Worm (Caenorhabditis elegans) whole organism, mixed stage, embryonic: ENCODE data around the gene nspg-11.
A peak's percentile ranks its signal among the peaks of the same experiment; 100 is the strongest.
"Not testable (repeated sequence)": the region's sequence is repeated elsewhere in the genome, so short reads cannot be mapped to it uniquely, and the experiment has no call there.

Experiments
- M03D4.4 ChIP-seq: sonication (generic microtip); optimal IDR thresholded peaks from 2 replicates; lab custom pipeline; 2017; ENCODE audit warnings: mild to moderate bottlenecking, missing genetic modification characterization, missing compliant biosample characterization
- bed-3 ChIP-seq: fragments of 200-800 bp; sonication (Bioruptor generic); optimal IDR thresholded peaks from 3 replicates; lab custom pipeline; 2018; ENCODE audit warnings: mild to moderate bottlenecking, missing genetic modification characterization, moderate library complexity, missing compliant biosample characterization
- blmp-1 ChIP-seq: fragments of 150-350 bp; optimal IDR thresholded peaks from 2 replicates; lab custom pipeline; 2014; ENCODE audit warnings: missing biosample characterization, missing genetic modification characterization
- ceh-43 ChIP-seq: fragments of 200-800 bp; sonication (Bioruptor generic); optimal IDR thresholded peaks from 2 replicates; lab custom pipeline; 2018; ENCODE audit warnings: mild to moderate bottlenecking, missing genetic modification characterization, moderate library complexity, missing compliant biosample characterization
- ces-1 ChIP-seq: fragments of 150-350 bp; optimal IDR thresholded peaks from 2 replicates; lab custom pipeline; 2014; ENCODE audit warnings: missing biosample characterization, missing genetic modification reagents, missing genetic modification characterization
- cnd-1 ChIP-seq: fragments of 200-800 bp; sonication (Bioruptor generic); optimal IDR thresholded peaks from 2 replicates; lab custom pipeline; 2018; ENCODE audit warnings: mild to moderate bottlenecking, missing genetic modification characterization, missing compliant biosample characterization
- drap-1 ChIP-seq: fragments of 200-800 bp; sonication (Bioruptor generic); optimal IDR thresholded peaks from 3 replicates; lab custom pipeline; 2018; ENCODE audit warnings: mild to moderate bottlenecking, missing genetic modification characterization, missing compliant biosample characterization
- elt-1 ChIP-seq: sonication (generic microtip); optimal IDR thresholded peaks from 2 replicates; lab custom pipeline; 2017; ENCODE audit warnings: missing genetic modification characterization, mild to moderate bottlenecking, missing compliant biosample characterization, antibody characterized with exemption, moderate library complexity, borderline replicate concordance; ENCODE audit not compliant: insufficient read depth
- elt-3 ChIP-seq: fragments of 150-350 bp; optimal IDR thresholded peaks from 2 replicates; lab custom pipeline; 2014; ENCODE audit warnings: missing biosample characterization, missing genetic modification characterization
- flh-1 ChIP-seq: fragments of 200-800 bp; sonication (Bioruptor generic); optimal IDR thresholded peaks from 2 replicates; lab custom pipeline; 2018; ENCODE audit warnings: mild to moderate bottlenecking, missing genetic modification characterization, moderate library complexity, missing compliant biosample characterization
- ham-2 ChIP-seq: fragments of 200-800 bp; sonication (Bioruptor generic); optimal IDR thresholded peaks from 2 replicates; lab custom pipeline; 2018; ENCODE audit warnings: mild to moderate bottlenecking, missing genetic modification characterization, missing compliant biosample characterization
- hlh-1 ChIP-seq: fragments of 150-350 bp; optimal IDR thresholded peaks from 2 replicates; lab custom pipeline; 2014; ENCODE audit warnings: missing biosample characterization, missing genetic modification reagents, missing genetic modification characterization
- lin-13 ChIP-seq: fragments of 150-350 bp; optimal IDR thresholded peaks from 2 replicates; lab custom pipeline; 2014; ENCODE audit warnings: missing biosample characterization, missing genetic modification characterization
- lin-32 ChIP-seq: fragments of 200-800 bp; sonication (Bioruptor generic); optimal IDR thresholded peaks from 2 replicates; lab custom pipeline; 2018; ENCODE audit warnings: mild to moderate bottlenecking, missing genetic modification characterization, missing compliant biosample characterization
- lsy-2 ChIP-seq: fragments of 150-350 bp; optimal IDR thresholded peaks from 2 replicates; lab custom pipeline; 2014; ENCODE audit warnings: missing biosample characterization, missing genetic modification characterization
- mab-5 ChIP-seq: fragments of 150-350 bp; optimal IDR thresholded peaks from 2 replicates; lab custom pipeline; 2014; ENCODE audit warnings: missing biosample characterization, missing genetic modification characterization
- mep-1 ChIP-seq: fragments of 150-350 bp; optimal IDR thresholded peaks from 2 replicates; lab custom pipeline; 2017; ENCODE audit warnings: missing biosample characterization, missing genetic modification reagents, missing genetic modification characterization, inconsistent platforms
- nhr-12 ChIP-seq: fragments of 150-350 bp; optimal IDR thresholded peaks from 2 replicates; lab custom pipeline; 2014; ENCODE audit warnings: missing biosample characterization, missing genetic modification characterization
- nhr-2 ChIP-seq: fragments of 150-350 bp; optimal IDR thresholded peaks from 2 replicates; lab custom pipeline; 2014; ENCODE audit warnings: missing biosample characterization, missing genetic modification characterization
- nhr-237 ChIP-seq: fragments of 150-350 bp; optimal IDR thresholded peaks from 2 replicates; lab custom pipeline; 2014; ENCODE audit warnings: missing biosample characterization, missing genetic modification characterization
- nhr-28 ChIP-seq: fragments of 150-350 bp; optimal IDR thresholded peaks from 2 replicates; lab custom pipeline; 2014; ENCODE audit warnings: missing biosample characterization, missing genetic modification characterization
- pha-4 ChIP-seq: fragments of 150-350 bp; optimal IDR thresholded peaks from 2 replicates; lab custom pipeline; 2018; ENCODE audit warnings: missing biosample characterization, missing genetic modification reagents, missing genetic modification characterization
- sem-2 ChIP-seq: fragments of 200-800 bp; sonication (Bioruptor generic); optimal IDR thresholded peaks from 2 replicates; lab custom pipeline; 2018; ENCODE audit warnings: mild to moderate bottlenecking, missing genetic modification characterization, missing compliant biosample characterization
- snpc-4 ChIP-seq: fragments of 150-350 bp; optimal IDR thresholded peaks from 2 replicates; lab custom pipeline; 2014; ENCODE audit warnings: missing biosample characterization, missing genetic modification characterization
- sptf-1 ChIP-seq: sonication (generic microtip); optimal IDR thresholded peaks from 2 replicates; lab custom pipeline; 2017; ENCODE audit warnings: mild to moderate bottlenecking, missing genetic modification characterization, moderate library complexity, missing compliant biosample characterization
- tbx-8 ChIP-seq: fragments of 200-800 bp; sonication (Bioruptor generic); optimal IDR thresholded peaks from 2 replicates; lab custom pipeline; 2018; ENCODE audit warnings: mild to moderate bottlenecking, missing genetic modification characterization, moderate library complexity, missing compliant biosample characterization
- unc-120 ChIP-seq: sonication (generic microtip); optimal IDR thresholded peaks from 2 replicates; lab custom pipeline; 2017; ENCODE audit warnings: missing genetic modification characterization, missing compliant biosample characterization; ENCODE audit not compliant: poor library complexity, severe bottlenecking
- unc-39 ChIP-seq: fragments of 150-350 bp; optimal IDR thresholded peaks from 2 replicates; lab custom pipeline; 2014; ENCODE audit warnings: missing biosample characterization, missing genetic modification characterization
- unc-62 ChIP-seq: fragments of 150-350 bp; optimal IDR thresholded peaks from 2 replicates; lab custom pipeline; 2014; ENCODE audit warnings: missing biosample characterization, missing genetic modification reagents, missing genetic modification characterization
- zip-8 ChIP-seq: fragments of 150-350 bp; optimal IDR thresholded peaks from 2 replicates; lab custom pipeline; 2014; ENCODE audit warnings: missing biosample characterization, missing genetic modification characterization
- ztf-11 ChIP-seq: fragments of 150-350 bp; optimal IDR thresholded peaks from 2 replicates; lab custom pipeline; 2014; ENCODE audit warnings: missing biosample characterization, missing genetic modification characterization

nspg-11 gene

DNA sequence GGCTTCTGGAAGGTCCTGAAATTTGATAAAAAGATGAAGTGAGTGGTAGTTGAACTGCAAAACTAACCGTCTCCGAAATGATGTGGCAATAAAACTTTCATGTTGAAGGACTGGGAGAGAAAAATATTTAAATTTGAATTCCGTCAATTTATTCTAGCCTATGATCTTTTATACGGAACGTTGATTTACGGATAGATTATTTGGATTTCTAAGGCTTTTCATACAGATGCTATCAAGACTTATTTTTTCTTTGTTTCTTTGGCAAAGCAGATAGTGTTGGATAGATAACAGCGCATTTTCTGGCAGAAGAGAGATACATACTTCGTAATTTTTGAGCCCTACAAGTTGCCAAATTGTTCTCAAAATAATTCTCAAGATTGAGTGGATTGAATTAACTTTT, 19.9 kb downstream of the nspg-11 start, which contains the start of gene F49C12.4:
F49C12.4 (minus strand) TSS at position 101 of the 400 bp plus-strand sequence.
- no peak for TF ChIP-seq pha-4 (tag; lab: Kevin White, UChicago)
- no peak for TF ChIP-seq lin-32 (GFP tag; lab: Kevin White, UChicago)
- TF ChIP-seq elt-3 = no peak
- peak; percentile 61 for TF ChIP-seq elt-1 (tag; lab: Kevin White, UChicago)

ce11 chrIV:9300127-9300526, 23.8 kb downstream of the nspg-11 start, which contains the start of gene F49C12.3:
F49C12.3 (plus strand) TSS chrIV:9300427.
- no peak for TF ChIP-seq ham-2 (GFP tag; lab: Kevin White, UChicago)
- TF ChIP-seq hlh-1 (tag; lab: Kevin White, UChicago) = no peak
- no peak for TF ChIP-seq nhr-237 (tag; lab: Kevin White, UChicago)
- no peak for TF ChIP-seq ztf-11 (tag; lab: Kevin White, UChicago)
- no peak for TF ChIP-seq nhr-28 (tag; lab: Kevin White, UChicago)
- no peak for TF ChIP-seq unc-120 (tag; lab: Kevin White, UChicago)

DNA sequence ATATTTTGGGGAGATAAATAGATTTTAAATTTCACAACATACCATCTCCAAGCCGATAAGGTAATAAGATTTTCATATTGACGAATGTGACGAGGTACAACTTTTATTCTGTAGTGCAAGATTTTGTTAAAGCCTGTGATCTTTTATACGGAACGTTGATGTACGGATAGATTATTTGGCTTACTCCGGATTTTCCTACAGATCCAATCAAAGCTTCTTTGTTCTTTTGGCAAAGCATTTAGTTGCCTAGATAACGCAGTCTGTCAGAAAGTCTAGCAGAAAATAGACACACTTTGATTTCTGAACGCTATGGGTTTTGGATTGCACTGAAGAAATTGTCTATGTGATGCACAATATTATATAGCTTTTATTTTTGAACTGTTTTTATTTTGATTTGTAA, 24.7 kb downstream of the nspg-11 start, which contains the start of gene F49C12.2:
F49C12.2 (minus strand) TSS at position 101 of the 400 bp plus-strand sequence.
- TF ChIP-seq sem-2 (GFP tag; lab: Kevin White, UChicago) = no peak
- no peak for TF ChIP-seq blmp-1 (tag; lab: Kevin White, UChicago)
- TF ChIP-seq zip-8 (tag; lab: Kevin White, UChicago) = no peak
- TF ChIP-seq unc-62 (GFP tag; lab: Kevin White, UChicago) = no peak
- no peak for TF ChIP-seq snpc-4 (tag; lab: Kevin White, UChicago)
- no peak for TF ChIP-seq mab-5
- no peak for TF ChIP-seq nhr-237 (tag; lab: Kevin White, UChicago)
- TF ChIP-seq mep-1 = no peak
- TF ChIP-seq bed-3 (GFP tag; lab: Kevin White, UChicago) = no peak
- TF ChIP-seq nhr-2 (tag; lab: Kevin White, UChicago) = no peak
- TF ChIP-seq lin-13 (tag; lab: Kevin White, UChicago) = no peak
- TF ChIP-seq flh-1 (GFP tag; lab: Kevin White, UChicago) = no peak
- TF ChIP-seq ceh-43 (GFP tag; lab: Kevin White, UChicago) = no peak
- no peak for TF ChIP-seq ham-2 (GFP tag; lab: Kevin White, UChicago)
- no peak for TF ChIP-seq nhr-28 (tag; lab: Kevin White, UChicago)
- TF ChIP-seq lsy-2 (tag; lab: Kevin White, UChicago) = no peak
- TF ChIP-seq ztf-11 (tag; lab: Kevin White, UChicago) = no peak
- TF ChIP-seq unc-39 (tag; lab: Kevin White, UChicago) = no peak
- TF ChIP-seq cnd-1 = no peak
- TF ChIP-seq tbx-8 (GFP tag; lab: Kevin White, UChicago) = no peak

ce11 chrIV:9296285-9296684, 27.6 kb downstream of the nspg-11 start, which contains the start of gene F49C12.1:
F49C12.1 (minus strand) TSS chrIV:9296354.
- no peak for TF ChIP-seq drap-1
- no peak for TF ChIP-seq tbx-8 (GFP tag; lab: Kevin White, UChicago)
- TF ChIP-seq snpc-4 (tag; lab: Kevin White, UChicago) = no peak
- TF ChIP-seq nhr-237 (tag; lab: Kevin White, UChicago) = no peak
- no peak for TF ChIP-seq elt-3
- no peak for TF ChIP-seq elt-1 (tag; lab: Kevin White, UChicago)
- TF ChIP-seq nhr-28 (tag; lab: Kevin White, UChicago) = no peak
- TF ChIP-seq blmp-1 (tag; lab: Kevin White, UChicago) = no peak
- no peak for TF ChIP-seq ces-1 (GFP tag; lab: Kevin White, UChicago)
- TF ChIP-seq lin-32 (GFP tag; lab: Kevin White, UChicago) = no peak
- TF ChIP-seq unc-62 (GFP tag; lab: Kevin White, UChicago) = no peak
- TF ChIP-seq unc-39 (tag; lab: Kevin White, UChicago) = no peak
- no peak for TF ChIP-seq mep-1
- TF ChIP-seq M03D4.4 (tag; lab: Kevin White, UChicago) = no peak
- TF ChIP-seq bed-3 (GFP tag; lab: Kevin White, UChicago) = no peak
- TF ChIP-seq nhr-12 (tag; lab: Kevin White, UChicago) = no peak
- no peak for TF ChIP-seq flh-1 (GFP tag; lab: Kevin White, UChicago)

DNA sequence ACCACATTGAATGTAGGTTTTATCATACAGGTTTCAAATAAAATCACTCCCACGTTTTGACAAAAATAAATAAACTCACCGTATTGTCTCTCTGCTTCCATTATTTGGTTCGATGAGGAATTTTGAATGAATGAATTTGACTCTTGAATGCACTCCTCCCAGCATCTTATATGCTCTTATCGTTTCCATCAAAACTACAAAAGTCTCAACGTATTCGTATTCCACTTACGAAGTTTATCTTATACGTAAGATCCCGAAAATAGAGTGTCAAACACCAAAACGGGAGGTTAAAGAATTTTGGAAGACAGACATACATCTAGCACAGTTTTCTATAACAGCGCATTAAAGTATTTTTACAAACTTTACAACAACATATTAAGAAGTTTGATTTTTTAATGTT, 30.1 kb downstream of the nspg-11 start, which contains the start of gene nhr-264:
nhr-264 (minus strand) TSS at position 101 of the 400 bp plus-strand sequence.
- not testable (repeated sequence) for TF ChIP-seq flh-1 (GFP tag; lab: Kevin White, UChicago); ztf-11 (tag; lab: Kevin White, UChicago); sptf-1 (tag; lab: Kevin White, UChicago)
